Fruit fly (Drosophila melanogaster): ENCODE data around the gene CG46059.

DNA sequence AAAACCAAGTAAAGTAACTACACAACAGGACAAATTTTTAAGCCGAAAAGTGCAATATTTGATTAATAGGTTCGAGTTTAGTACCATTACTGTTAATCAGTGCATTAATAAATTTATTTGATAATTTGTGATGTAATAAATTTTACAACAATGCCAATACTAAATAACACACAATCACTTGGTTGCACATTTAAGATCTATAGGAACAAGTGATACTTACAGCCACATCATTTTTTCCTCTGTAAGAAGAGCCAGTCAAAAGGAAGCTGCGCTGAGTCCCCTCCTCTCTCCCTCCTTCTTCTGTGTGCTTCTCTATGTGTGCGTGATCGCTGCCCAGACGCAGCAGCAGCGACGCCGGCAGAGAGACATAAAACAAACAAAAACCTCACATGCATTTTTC is 46.9 kb downstream of the CG46059 start:
- no peak for TF ChIP-seq CG8478 (optimal IDR thresholded peaks at IDR 0.05)
- no peak for TF ChIP-seq CTCF (optimal IDR thresholded peaks at IDR 0.05)

All from S2 (cell line).